Worm (Caenorhabditis elegans) whole organism, late embryonic: ENCODE results near the gene clec-61.

Source experiments
- dve-1 ChIP-seq: sonication (generic microtip); optimal IDR thresholded peaks from 2 replicates; lab custom pipeline; 2017; ENCODE audit warnings: antibody characterized with exemption, mild to moderate bottlenecking, missing genetic modification characterization, missing compliant biosample characterization
- nfya-1 ChIP-seq: sonication (generic microtip); optimal IDR thresholded peaks from 2 replicates; lab custom pipeline; 2017; ENCODE audit warnings: missing genetic modification characterization, mild to moderate bottlenecking, missing compliant biosample characterization, antibody characterized with exemption, moderate library complexity
- pat-9 ChIP-seq: fragments of 200-800 bp; sonication (Bioruptor generic); optimal IDR thresholded peaks from 2 replicates; lab custom pipeline; 2018; ENCODE audit warnings: mild to moderate bottlenecking, missing genetic modification characterization, moderate library complexity, missing compliant biosample characterization
- pax-1 ChIP-seq: fragments of 150-350 bp; optimal IDR thresholded peaks from 2 replicates; lab custom pipeline; 2014; ENCODE audit warnings: missing biosample characterization, missing genetic modification characterization
- pqm-1 ChIP-seq: sonication (generic microtip); optimal IDR thresholded peaks from 2 replicates; lab custom pipeline; 2016; ENCODE audit warnings: missing genetic modification characterization, missing compliant biosample characterization
- pros-1 ChIP-seq: fragments of 150-350 bp; optimal IDR thresholded peaks from 2 replicates; lab custom pipeline; 2014; ENCODE audit warnings: missing biosample characterization, missing genetic modification reagents, missing genetic modification characterization
- unc-55 ChIP-seq: sonication (generic microtip); optimal IDR thresholded peaks from 2 replicates; lab custom pipeline; 2017; ENCODE audit warnings: missing biosample characterization, missing genetic modification reagents, missing genetic modification characterization

ce11 chrII:10530907-10531306 is 40.6 kb upstream of the clec-61 start:
- TF ChIP-seq pros-1 (tag; lab: Kevin White, UChicago) (no peak), unc-55 (GFP tag; lab: Kevin White, UChicago) (no peak), dve-1 (no peak), pat-9 (tag; lab: Kevin White, UChicago) (no peak), pax-1 (tag; lab: Kevin White, UChicago) (no peak), pqm-1 (tag; lab: Kevin White, UChicago) (no peak), nfya-1 (tag; lab: Kevin White, UChicago) (no peak)
